Worm (Caenorhabditis elegans) whole organism, L4/young adult: ENCODE data around the gene F12D9.2.

Experiments used
- W03F9.2 ChIP-seq: fragments of 150-350 bp; optimal IDR thresholded peaks from 2 replicates; lab custom pipeline; 2014; ENCODE audit warnings: missing biosample characterization, missing genetic modification characterization
- him-1 ChIP-seq: sonication (generic microtip); optimal IDR thresholded peaks from 2 replicates; lab custom pipeline; 2016; ENCODE audit warnings: missing genotype, missing genetic modification reagents, missing genetic modification characterization, missing compliant biosample characterization

ce11 chrX:8681600-8681999 is 34.7 kb upstream of the F12D9.2 start, which contains the start of gene K09E2.1:
- TF ChIP-seq W03F9.2 (tag; lab: Kevin White, UChicago) (no peak), him-1 (tag; lab: Kevin White, UChicago) (no peak)
